In genomic region chr2L:5378829-5379228, dm6 we compare ENCODE assay signal across 1 fruit fly cellular context.
TF ChIP-seq lines count a peak whose summit lies in the region.

No protein-coding gene starts in this region.

TF ChIP-seq in whole organism, embryonic, 481 proteins besides CTCF, POLR2A, EP300 and RAD21 (continued from another document and continues in another):
- TF ChIP-seq ind (GFP tag; optimal IDR thresholded peaks at IDR 0.05; lab: Kevin White, UChicago) (no peak), CG3281 (GFP tag; optimal IDR thresholded peaks at IDR 0.05; lab: Kevin White, UChicago) (no peak), prd (optimal IDR thresholded peaks at IDR 0.05; lab: Kevin White, UChicago) (no peak), prd (GFP tag; IDR thresholded peaks at IDR 0.05; lab: Robert Waterston, UW) (peak; percentile 29; the same call in 1 of the 3 replicates), lab (GFP tag; optimal IDR thresholded peaks at IDR 0.05; lab: Kevin White, UChicago) (no peak), CG16813 (GFP tag; IDR thresholded peaks at IDR 0.05; lab: Robert Waterston, UW; ENCODE audit: partially characterized antibody) (no peak), bsh (GFP tag; optimal IDR thresholded peaks at IDR 0.05; lab: Kevin White, UChicago) (peak in 1 of 2 experiments; percentile 67), schlank (tag; optimal IDR thresholded peaks at IDR 0.05; lab: Kevin White, UChicago) (no peak), CG7372 (GFP tag; IDR thresholded peaks at IDR 0.05; lab: Robert Waterston, UW) (no peak), C15 (GFP tag; IDR thresholded peaks at IDR 0.05; lab: Robert Waterston, UW) (no peak), CG3838 (GFP tag; optimal IDR thresholded peaks at IDR 0.05; lab: Kevin White, UChicago) (no peak), Hmr (GFP tag; optimal IDR thresholded peaks at IDR 0.05; lab: Kevin White, UChicago) (no peak), CG8478 (optimal IDR thresholded peaks at IDR 0.05; lab: Kevin White, UChicago) (no peak), pb (GFP tag; optimal IDR thresholded peaks at IDR 0.05; lab: Kevin White, UChicago) (no peak), run (tag; optimal IDR thresholded peaks at IDR 0.05; lab: Kevin White, UChicago) (no peak), yki (optimal IDR thresholded peaks at IDR 0.05; lab: Kevin White, UChicago) (no peak), CG10462 (GFP tag; optimal IDR thresholded peaks at IDR 0.05; lab: Kevin White, UChicago) (no peak), Hsf (GFP tag; optimal IDR thresholded peaks at IDR 0.05; lab: Kevin White, UChicago) (no peak), CG14014 (GFP tag; IDR thresholded peaks at IDR 0.05; lab: Robert Waterston, UW) (no peak), vnd (GFP tag; IDR thresholded peaks at IDR 0.05; lab: Robert Waterston, UW; ENCODE audit: partially characterized antibody) (no peak), B-H2 (GFP tag; optimal IDR thresholded peaks at IDR 0.05; lab: Kevin White, UChicago) (no peak), ase (GFP tag; IDR thresholded peaks at IDR 0.05; lab: Robert Waterston, UW) (no peak), CG2712 (tag; optimal IDR thresholded peaks at IDR 0.05; lab: Kevin White, UChicago) (peak; percentile 59), ci (GFP tag; IDR thresholded peaks at IDR 0.05; lab: Robert Waterston, UW) (0 out of 3 replicates have a peak, but pooled peaks have one; percentile 37), crp (GFP tag; optimal IDR thresholded peaks at IDR 0.05; lab: Kevin White, UChicago) (no peak), CG4282 (GFP tag; optimal IDR thresholded peaks at IDR 0.05; lab: Kevin White, UChicago) (no peak), mld (GFP tag; IDR thresholded peaks at IDR 0.05; lab: Robert Waterston, UW; ENCODE audit: partially characterized antibody) (no peak), CG6175 (GFP tag; IDR thresholded peaks at IDR 0.05; lab: Robert Waterston, UW) (no peak), crc (GFP tag; optimal IDR thresholded peaks at IDR 0.05; lab: Kevin White, UChicago) (no peak), Opbp (GFP tag; IDR thresholded peaks at IDR 0.05; lab: Robert Waterston, UW; ENCODE audit: partially characterized antibody) (no peak), pros (GFP tag; optimal IDR thresholded peaks at IDR 0.05; lab: Kevin White, UChicago) (no peak), CG11085 (GFP tag; IDR thresholded peaks at IDR 0.05; lab: Robert Waterston, UW) (no peak), CG2129 (GFP tag; IDR thresholded peaks at IDR 0.05; lab: Robert Waterston, UW; ENCODE audit: partially characterized antibody) (no peak), ac (GFP tag; optimal IDR thresholded peaks at IDR 0.05; lab: Kevin White, UChicago) (no peak), ftz-f1 (GFP tag; optimal IDR thresholded peaks at IDR 0.05; lab: Kevin White, UChicago) (no peak), CG6854 (GFP tag; optimal IDR thresholded peaks at IDR 0.05; lab: Kevin White, UChicago) (no peak), CG2202 (tag; optimal IDR thresholded peaks at IDR 0.05; lab: Kevin White, UChicago) (peak; percentile 29), CG17829 (tag; optimal IDR thresholded peaks at IDR 0.05; lab: Kevin White, UChicago) (peak; percentile 14), trh (GFP tag; optimal IDR thresholded peaks at IDR 0.05; lab: Kevin White, UChicago) (no peak), Drgx (GFP tag; IDR thresholded peaks at IDR 0.05; lab: Robert Waterston, UW) (no peak), tio (GFP tag; optimal IDR thresholded peaks at IDR 0.05; lab: Kevin White, UChicago) (no peak), ro (GFP tag; IDR thresholded peaks at IDR 0.05; lab: Robert Waterston, UW) (no peak), CG8089 (GFP tag; optimal IDR thresholded peaks at IDR 0.05; lab: Kevin White, UChicago) (no peak), CG10565 (GFP tag; optimal IDR thresholded peaks at IDR 0.05; lab: Kevin White, UChicago) (no peak), CG8290 (GFP tag; optimal IDR thresholded peaks at IDR 0.05; lab: Kevin White, UChicago) (no peak), CG8290 (tag; optimal IDR thresholded peaks at IDR 0.05; lab: Kevin White, UChicago) (no peak), CG32767 (GFP tag; IDR thresholded peaks at IDR 0.05; lab: Robert Waterston, UW) (no peak), CG2120 (GFP tag; optimal IDR thresholded peaks at IDR 0.05; lab: Kevin White, UChicago) (no peak), vvl (GFP tag; IDR thresholded peaks at IDR 0.05; lab: Robert Waterston, UW) (no peak), Dek (tag; optimal IDR thresholded peaks at IDR 0.05; lab: Kevin White, UChicago) (no peak), Nf-YC (tag; optimal IDR thresholded peaks at IDR 0.05; lab: Kevin White, UChicago) (no peak), gro (GFP tag; optimal IDR thresholded peaks at IDR 0.05; lab: Kevin White, UChicago) (no peak), org-1 (GFP tag; optimal IDR thresholded peaks at IDR 0.05; lab: Kevin White, UChicago) (no peak), Rfx (GFP tag; IDR thresholded peaks at IDR 0.05; lab: Robert Waterston, UW) (no peak), HLHmδ (GFP tag; optimal IDR thresholded peaks at IDR 0.05; lab: Kevin White, UChicago) (no peak), grn (GFP tag; optimal IDR thresholded peaks at IDR 0.05; lab: Kevin White, UChicago) (no peak), CG17912 (GFP tag; optimal IDR thresholded peaks at IDR 0.05; lab: Kevin White, UChicago) (no peak), Ets65A (GFP tag; lab: Kevin White, UChicago) (no peak), scrt (GFP tag; optimal IDR thresholded peaks at IDR 0.05; lab: Kevin White, UChicago) (no peak), Scr (GFP tag; IDR thresholded peaks at IDR 0.05; lab: Robert Waterston, UW; ENCODE audit: partially characterized antibody) (no peak), CG18599 (GFP tag; optimal IDR thresholded peaks at IDR 0.05; lab: Kevin White, UChicago) (no peak), CG18476 (GFP tag; optimal IDR thresholded peaks at IDR 0.05; lab: Kevin White, UChicago) (no peak), Ravus (GFP tag; IDR thresholded peaks at IDR 0.05; lab: Robert Waterston, UW) (no peak), stwl (tag; optimal IDR thresholded peaks at IDR 0.05; lab: Kevin White, UChicago) (no peak), CG9932 (GFP tag; IDR thresholded peaks at IDR 0.05; lab: Robert Waterston, UW) (no peak), Max (GFP tag; optimal IDR thresholded peaks at IDR 0.05; lab: Kevin White, UChicago) (no peak), CG34224 (GFP tag; IDR thresholded peaks at IDR 0.05; lab: Robert Waterston, UW; ENCODE audit: partially characterized antibody) (no peak), Side (GFP tag; optimal IDR thresholded peaks at IDR 0.05; lab: Kevin White, UChicago) (no peak), lmd (GFP tag; IDR thresholded peaks at IDR 0.05; lab: Robert Waterston, UW) (no peak), jumu (GFP tag; optimal IDR thresholded peaks at IDR 0.05; lab: Kevin White, UChicago) (no peak), bigmax (GFP tag; optimal IDR thresholded peaks at IDR 0.05; lab: Kevin White, UChicago) (no peak), CG3847 (GFP tag; IDR thresholded peaks at IDR 0.05; lab: Robert Waterston, UW) (no peak), GATAe (GFP tag; conservative IDR thresholded peaks at IDR 0.05; lab: Robert Waterston, UW) (no peak), HLH3B (GFP tag; IDR thresholded peaks at IDR 0.05; lab: Robert Waterston, UW) (no peak; the same call in 1 of the 2 replicates), ken (GFP tag; IDR thresholded peaks at IDR 0.05; lab: Robert Waterston, UW) (no peak), danr (GFP tag; IDR thresholded peaks at IDR 0.05; lab: Robert Waterston, UW) (no peak), CG31224 (GFP tag; IDR thresholded peaks at IDR 0.05; lab: Robert Waterston, UW) (no peak), nerfin-1 (tag; optimal IDR thresholded peaks at IDR 0.05; lab: Kevin White, UChicago) (no peak), tna (GFP tag; IDR thresholded peaks at IDR 0.05; lab: Robert Waterston, UW; ENCODE audit: partially characterized antibody) (no peak), D19A (tag; optimal IDR thresholded peaks at IDR 0.05; lab: Kevin White, UChicago) (peak; percentile 37), CG4820 (GFP tag; optimal IDR thresholded peaks at IDR 0.05; lab: Kevin White, UChicago) (peak; percentile 0), CG5245 (GFP tag; optimal IDR thresholded peaks at IDR 0.05; lab: Kevin White, UChicago) (no peak), BtbVII (GFP tag; optimal IDR thresholded peaks at IDR 0.05; lab: Kevin White, UChicago) (no peak), p53 (GFP tag; optimal IDR thresholded peaks at IDR 0.05; lab: Kevin White, UChicago) (no peak), D19B (GFP tag; optimal IDR thresholded peaks at IDR 0.05; lab: Kevin White, UChicago) (no peak), CG9437 (GFP tag; optimal IDR thresholded peaks at IDR 0.05; lab: Kevin White, UChicago) (no peak), hkb (optimal IDR thresholded peaks at IDR 0.05; lab: Kevin White, UChicago) (no peak), hkb (GFP tag; IDR thresholded peaks at IDR 0.05; lab: Robert Waterston, UW) (no peak), sim (GFP tag; IDR thresholded peaks at IDR 0.05; lab: Robert Waterston, UW) (no peak), CG7271 (tag; optimal IDR thresholded peaks at IDR 0.05; lab: Kevin White, UChicago) (no peak), CG7928 (GFP tag; optimal IDR thresholded peaks at IDR 0.05; lab: Kevin White, UChicago) (no peak), Eip74EF (GFP tag; optimal IDR thresholded peaks at IDR 0.05; lab: Kevin White, UChicago) (no peak), CG5180 (GFP tag; optimal IDR thresholded peaks at IDR 0.05; lab: Kevin White, UChicago) (no peak), D (optimal IDR thresholded peaks at IDR 0.05; lab: Kevin White, UChicago) (no peak), D (GFP tag; optimal IDR thresholded peaks at IDR 0.05; lab: Kevin White, UChicago) (peak; percentile 11), otp (GFP tag; IDR thresholded peaks at IDR 0.05; lab: Robert Waterston, UW) (no peak), sd (tag; optimal IDR thresholded peaks at IDR 0.05; lab: Kevin White, UChicago) (no peak), Hr78 (GFP tag; optimal IDR thresholded peaks at IDR 0.05; lab: Kevin White, UChicago) (peak in 1 of 2 experiments; percentile 23), CG12391 (tag; optimal IDR thresholded peaks at IDR 0.05; lab: Kevin White, UChicago) (peak; percentile 15), Hey (tag; optimal IDR thresholded peaks at IDR 0.05; lab: Kevin White, UChicago) (no peak), sc (optimal IDR thresholded peaks at IDR 0.05; lab: Kevin White, UChicago) (no peak), sc (GFP tag; optimal IDR thresholded peaks at IDR 0.05; lab: Kevin White, UChicago) (no peak), CG30020 (tag; optimal IDR thresholded peaks at IDR 0.05; lab: Kevin White, UChicago) (no peak), CG12299 (tag; optimal IDR thresholded peaks at IDR 0.05; lab: Kevin White, UChicago) (no peak), lov (optimal IDR thresholded peaks at IDR 0.05; lab: Kevin White, UChicago) (no peak), lov (GFP tag; IDR thresholded peaks at IDR 0.05; lab: Robert Waterston, UW) (no peak), Hr3 (GFP tag; optimal IDR thresholded peaks at IDR 0.05; lab: Kevin White, UChicago) (no peak), oc (tag; optimal IDR thresholded peaks at IDR 0.05; lab: Kevin White, UChicago) (no peak), insv (GFP tag; optimal IDR thresholded peaks at IDR 0.05; lab: Kevin White, UChicago) (no peak), bcd (GFP tag; optimal IDR thresholded peaks at IDR 0.05; lab: Kevin White, UChicago) (no peak), luna (GFP tag; optimal IDR thresholded peaks at IDR 0.05; lab: Kevin White, UChicago) (no peak), pho (GFP tag; optimal IDR thresholded peaks at IDR 0.05; lab: Kevin White, UChicago) (no peak), CG10209 (GFP tag; optimal IDR thresholded peaks at IDR 0.05; lab: Kevin White, UChicago) (no peak), CG1832 (GFP tag; optimal IDR thresholded peaks at IDR 0.05; lab: Kevin White, UChicago) (no peak), exex (tag; optimal IDR thresholded peaks at IDR 0.05; lab: Kevin White, UChicago) (no peak), wdn (GFP tag; IDR thresholded peaks at IDR 0.05; lab: Robert Waterston, UW) (no peak), Ssrp (tag; optimal IDR thresholded peaks at IDR 0.05; lab: Kevin White, UChicago) (peak; percentile 24), PHDP (tag; optimal IDR thresholded peaks at IDR 0.05; lab: Kevin White, UChicago) (no peak), Lpt (GFP tag; optimal IDR thresholded peaks at IDR 0.05; lab: Kevin White, UChicago) (no peak), chinmo (GFP tag; IDR thresholded peaks at IDR 0.05; lab: Robert Waterston, UW; ENCODE audit: partially characterized antibody) (no peak), MTF-1 (GFP tag; optimal IDR thresholded peaks at IDR 0.05; lab: Kevin White, UChicago; ENCODE audit: borderline replicate concordance) (no peak), CG8359 (GFP tag; optimal IDR thresholded peaks at IDR 0.05; lab: Kevin White, UChicago; ENCODE audit: borderline replicate concordance) (no peak), Ada2b (GFP tag; IDR thresholded peaks at IDR 0.05; lab: Robert Waterston, UW) (no peak), pzg (GFP tag; optimal IDR thresholded peaks at IDR 0.05; lab: Kevin White, UChicago) (no peak), Oli (tag; optimal IDR thresholded peaks at IDR 0.05; lab: Kevin White, UChicago) (peak; percentile 25), CG11398 (GFP tag; optimal IDR thresholded peaks at IDR 0.05; lab: Kevin White, UChicago) (no peak), CG13624 (GFP tag; optimal IDR thresholded peaks at IDR 0.05; lab: Kevin White, UChicago) (no peak), CG11247 (GFP tag; IDR thresholded peaks at IDR 0.05; lab: Robert Waterston, UW) (no peak), CG10431 (GFP tag; optimal IDR thresholded peaks at IDR 0.05; lab: Kevin White, UChicago) (no peak), Kr (GFP tag; optimal IDR thresholded peaks at IDR 0.05; lab: Kevin White, UChicago) (no peak), BEAF-32 (GFP tag; optimal IDR thresholded peaks at IDR 0.05; lab: Kevin White, UChicago) (no peak), Fer2 (tag; optimal IDR thresholded peaks at IDR 0.05; lab: Kevin White, UChicago) (no peak), sens (GFP tag; lab: Kevin White, UChicago) (peak; percentile 81), her (GFP tag; optimal IDR thresholded peaks at IDR 0.05; lab: Kevin White, UChicago) (no peak), bowl (GFP tag; IDR thresholded peaks at IDR 0.05; lab: Robert Waterston, UW) (no peak), pan (optimal IDR thresholded peaks at IDR 0.05; lab: Kevin White, UChicago) (no peak), pan (GFP tag; optimal IDR thresholded peaks at IDR 0.05 in 1 of 2, IDR thresholded peaks at IDR 0.05 in 1 of 2) (peak in 1 of 2 experiments; percentile 9), Dad (GFP tag; optimal IDR thresholded peaks at IDR 0.05; lab: Kevin White, UChicago) (no peak), dimm (GFP tag; IDR thresholded peaks at IDR 0.05; lab: Robert Waterston, UW) (no peak), CG4360 (GFP tag; IDR thresholded peaks at IDR 0.05; lab: Robert Waterston, UW) (no peak), CG4707 (GFP tag; optimal IDR thresholded peaks at IDR 0.05; lab: Kevin White, UChicago) (no peak)
